Fruit fly (Drosophila melanogaster): ENCODE data around the gene Myc.

Myc gene

dm6 chrX:3357724-3358179 lies 15.2 kb upstream of the Myc start:
- no peak for TF ChIP-seq Sox15 (GFP tag; optimal IDR thresholded peaks at IDR 0.05)
- TF ChIP-seq eg (GFP tag; IDR thresholded peaks at IDR 0.05), result 0 out of 3 replicates have a peak, but pooled peaks have one; percentile 16
- TF ChIP-seq fkh (GFP tag; optimal IDR thresholded peaks at IDR 0.05), result peak; percentile 82
- peak; percentile 11 for TF ChIP-seq CG32006 (GFP tag; optimal IDR thresholded peaks at IDR 0.05)
- TF ChIP-seq Eip78C (GFP tag), result no peak
- no peak for TF ChIP-seq fd59A (GFP tag; optimal IDR thresholded peaks at IDR 0.05)
- no peak for TF ChIP-seq Hr38 (GFP tag; optimal IDR thresholded peaks at IDR 0.05)
- no peak for TF ChIP-seq CG11902 (GFP tag; optimal IDR thresholded peaks at IDR 0.05)
- TF ChIP-seq CG8632 (GFP tag; optimal IDR thresholded peaks at IDR 0.05), result no peak

dm6 chrX:3358875-3359274 lies 14.1 kb upstream of the Myc start:
- TF ChIP-seq fkh (GFP tag; optimal IDR thresholded peaks at IDR 0.05) (peak; percentile 1), CG10669 (GFP tag; optimal IDR thresholded peaks at IDR 0.05) (no peak)

- TF ChIP-seq CG34406 (GFP tag; optimal IDR thresholded peaks at IDR 0.05) (no peak), fd85E (GFP tag; optimal IDR thresholded peaks at IDR 0.05) (no peak), CG7368 (GFP tag; optimal IDR thresholded peaks at IDR 0.05) (no peak), fkh (GFP tag; optimal IDR thresholded peaks at IDR 0.05) (peak; percentile 47), CG6276 (GFP tag; optimal IDR thresholded peaks at IDR 0.05) (peak; percentile 44), acj6 (GFP tag; optimal IDR thresholded peaks at IDR 0.05) (no peak), CG32006 (GFP tag; optimal IDR thresholded peaks at IDR 0.05) (peak; percentile 51), Ets96B (tag; optimal IDR thresholded peaks at IDR 0.05) (no peak), topi (GFP tag; optimal IDR thresholded peaks at IDR 0.05) (no peak), Eip78C (GFP tag) (peak; percentile 20), CG10631 (GFP tag; optimal IDR thresholded peaks at IDR 0.05) (no peak), CG4318 (GFP tag; optimal IDR thresholded peaks at IDR 0.05) (no peak), Hr4 (GFP tag; optimal IDR thresholded peaks at IDR 0.05) (peak; percentile 16), eg (GFP tag; IDR thresholded peaks at IDR 0.05) (0 out of 3 replicates have a peak, but pooled peaks have one; percentile 37), salr (GFP tag; optimal IDR thresholded peaks at IDR 0.05) (no peak), Eip75B (GFP tag; optimal IDR thresholded peaks at IDR 0.05) (no peak), Eip93F (GFP tag; optimal IDR thresholded peaks at IDR 0.05) (no peak), Sox102F (GFP tag; optimal IDR thresholded peaks at IDR 0.05) (no peak), CG11762 (GFP tag; optimal IDR thresholded peaks at IDR 0.05; ENCODE audit: insufficient read depth) (no peak), CG15336 (GFP tag; IDR thresholded peaks at IDR 0.05) (peak; percentile 24; the same call in 1 of the 2 replicates), Smox (GFP tag; optimal IDR thresholded peaks at IDR 0.05) (no peak), Ets21C (GFP tag; optimal IDR thresholded peaks at IDR 0.05) (no peak), Blimp-1 (GFP tag; optimal IDR thresholded peaks at IDR 0.05) (no peak), OdsH (GFP tag; optimal IDR thresholded peaks at IDR 0.05) (no peak), CG16779 (tag; optimal IDR thresholded peaks at IDR 0.05) (no peak)
Measured at dm6 chrX:3360437-3361075, 12.4 kb upstream of the Myc start.

dm6 chrX:3361675-3362074 lies 11.3 kb upstream of the Myc start:
- no peak for TF ChIP-seq CG8632 (GFP tag; optimal IDR thresholded peaks at IDR 0.05)
- TF ChIP-seq svp (GFP tag), result peak; percentile 48

dm6 chrX:3362436-3362835 lies 10.5 kb upstream of the Myc start:
- no peak for TF ChIP-seq fd59A (GFP tag; optimal IDR thresholded peaks at IDR 0.05)
- TF ChIP-seq Met (GFP tag; optimal IDR thresholded peaks at IDR 0.05), result no peak
- TF ChIP-seq CG6163 (GFP tag; IDR thresholded peaks at IDR 0.05), result no peak
- no peak for TF ChIP-seq fd85E (GFP tag; optimal IDR thresholded peaks at IDR 0.05)
- TF ChIP-seq Eip75B (GFP tag; optimal IDR thresholded peaks at IDR 0.05), result no peak
- TF ChIP-seq CG6808 (GFP tag; optimal IDR thresholded peaks at IDR 0.05), result no peak
- TF ChIP-seq CG4318 (GFP tag; optimal IDR thresholded peaks at IDR 0.05), result no peak
- no peak for TF ChIP-seq Sox14 (GFP tag; optimal IDR thresholded peaks at IDR 0.05)
- no peak for TF ChIP-seq CG16779 (tag; optimal IDR thresholded peaks at IDR 0.05)
- no peak for TF ChIP-seq Lpt (GFP tag; optimal IDR thresholded peaks at IDR 0.05)

Data from whole organism, prepupa.